Fruit fly (Drosophila melanogaster) whole organism, embryonic: ENCODE results near the gene Delta.

Source experiments
- Adf1 ChIP-seq: fragments of 200-800 bp; sonication (Bioruptor generic); IDR thresholded peaks from 2 replicates; pipeline ENCODE4 v1.3.6; 2022; ENCODE audit warnings: missing biosample characterization, missing genetic modification characterization
- Atf-2 ChIP-seq: fragments of 200-800 bp; sonication (Bioruptor generic); optimal IDR thresholded peaks from 2 replicates; lab custom pipeline; 2016; ENCODE audit warnings: missing biosample characterization, missing genetic modification characterization
- Awh ChIP-seq: fragments of 200-800 bp; sonication (Bioruptor generic); IDR thresholded peaks from 2 replicates; pipeline ENCODE4, ENCODE4 v1.3.6; 2022; ENCODE audit warnings: missing biosample characterization, missing genetic modification characterization
- Blimp-1 ChIP-seq: fragments of 200-800 bp; sonication (Bioruptor generic); optimal IDR thresholded peaks from 3 replicates; lab custom pipeline; 2018; ENCODE audit warnings: missing biosample characterization, missing genetic modification characterization, mild to moderate bottlenecking, moderate library complexity, missing genetic modification reagents
- CG1024 ChIP-seq: fragments of 200-800 bp; sonication (Bioruptor generic); IDR thresholded peaks from 2 replicates; pipeline ENCODE4 v1.3.6; 2022; ENCODE audit warnings: missing biosample characterization, missing genetic modification characterization
- CG10979 ChIP-seq: fragments of 200-800 bp; sonication (Bioruptor generic); optimal IDR thresholded peaks from 2 replicates; lab custom pipeline; 2018; ENCODE audit warnings: missing biosample characterization, mild to moderate bottlenecking, missing genetic modification characterization, moderate library complexity
- CG11247 ChIP-seq: fragments of 200-800 bp; sonication (Bioruptor generic); IDR thresholded peaks from 2 replicates; pipeline ENCODE4 v1.3.6; 2022; ENCODE audit warnings: missing biosample characterization, missing genetic modification characterization
- CG13287 ChIP-seq: fragments of 200-800 bp; sonication (Bioruptor generic); IDR thresholded peaks from 2 replicates; pipeline ENCODE4 v1.3.6; 2022; ENCODE audit warnings: missing biosample characterization, missing genetic modification characterization; ENCODE audit not compliant: partially characterized antibody
- CG14710 ChIP-seq: fragments of 200-800 bp; sonication (Bioruptor generic); optimal IDR thresholded peaks from 3 replicates; lab custom pipeline; 2019; ENCODE audit warnings: missing biosample characterization, mild to moderate bottlenecking, missing genetic modification characterization, moderate library complexity
- CG16863 ChIP-seq: fragments of 200-800 bp; sonication (Bioruptor generic); optimal IDR thresholded peaks from 3 replicates; lab custom pipeline; 2016; ENCODE audit warnings: missing biosample characterization, missing genetic modification characterization
- CG17361 ChIP-seq: fragments of 200-800 bp; sonication (Bioruptor generic); IDR thresholded peaks from 3 replicates; pipeline ENCODE4 v1.3.6; 2022; ENCODE audit warnings: missing biosample characterization, missing genetic modification characterization
- CG17829 ChIP-seq: fragments of 200-800 bp; optimal IDR thresholded peaks from 2 replicates; lab custom pipeline; 2019; ENCODE audit warnings: missing biosample characterization, mild to moderate bottlenecking, missing genetic modification characterization, moderate library complexity
- CG1792 ChIP-seq: fragments of 200-800 bp; sonication (Bioruptor generic); optimal IDR thresholded peaks from 2 replicates; lab custom pipeline; 2016; ENCODE audit warnings: missing biosample characterization, missing genetic modification characterization
- CG1832 ChIP-seq: fragments of 200-800 bp; sonication (Bioruptor generic); optimal IDR thresholded peaks from 2 replicates; lab custom pipeline; 2017; ENCODE audit warnings: missing biosample characterization, mild to moderate bottlenecking, missing genetic modification characterization, inconsistent platforms
- CG2199 ChIP-seq: fragments of 200-800 bp; sonication (Bioruptor generic); IDR thresholded peaks from 3 replicates; pipeline ENCODE4 v1.3.6; 2022; ENCODE audit warnings: missing biosample characterization, missing genetic modification characterization
- CG34224 ChIP-seq: fragments of 200-800 bp; sonication (Bioruptor generic); IDR thresholded peaks from 3 replicates; pipeline ENCODE4 v1.3.6; 2022; ENCODE audit warnings: missing biosample characterization, missing genetic modification characterization; ENCODE audit not compliant: partially characterized antibody
- CG34422 ChIP-seq: fragments of 200-800 bp; sonication (Bioruptor generic); IDR thresholded peaks from 3 replicates; pipeline ENCODE4 v1.3.6; 2022; ENCODE audit warnings: missing biosample characterization, missing genetic modification characterization
- CG3995 ChIP-seq: fragments of 200-800 bp; sonication (Bioruptor generic); optimal IDR thresholded peaks from 3 replicates; lab custom pipeline; 2016; ENCODE audit warnings: missing biosample characterization, missing genetic modification characterization
- CG4360 ChIP-seq: fragments of 200-800 bp; sonication (Bioruptor generic); IDR thresholded peaks from 2 replicates; pipeline ENCODE4 v1.3.6; 2022; ENCODE audit warnings: missing biosample characterization, missing genetic modification characterization
- CG6175 ChIP-seq: fragments of 200-800 bp; sonication (Bioruptor generic); IDR thresholded peaks from 3 replicates; pipeline ENCODE4 v1.3.6; 2022; ENCODE audit warnings: missing biosample characterization, missing genetic modification characterization
- CG6272 ChIP-seq: fragments of 200-800 bp; sonication (Bioruptor generic); IDR thresholded peaks from 2 replicates; pipeline ENCODE4 v1.3.6; 2022; ENCODE audit warnings: missing biosample characterization, missing genetic modification characterization
- CG7839 ChIP-seq: fragments of 200-800 bp; sonication (Bioruptor generic); optimal IDR thresholded peaks from 3 replicates; lab custom pipeline; 2018; ENCODE audit warnings: missing biosample characterization, mild to moderate bottlenecking, missing genetic modification characterization, moderate library complexity
- Dref ChIP-seq: fragments of 200-800 bp; sonication (Bioruptor generic); IDR thresholded peaks from 2 replicates; pipeline ENCODE4 v1.3.6; 2022; ENCODE audit warnings: missing biosample characterization, missing genetic modification characterization
- Drgx ChIP-seq: fragments of 200-800 bp; sonication (Bioruptor generic); IDR thresholded peaks from 2 replicates; pipeline ENCODE4 v1.3.6; 2022; ENCODE audit warnings: missing biosample characterization, missing genetic modification characterization
- Hmr ChIP-seq: fragments of 200-800 bp; sonication (Bioruptor generic); optimal IDR thresholded peaks from 3 replicates; lab custom pipeline; 2017; ENCODE audit warnings: mild to moderate bottlenecking, missing biosample characterization, missing genetic modification reagents, missing genetic modification characterization
- Med ChIP-seq: fragments of 200-800 bp; sonication (Bioruptor generic); peaks from one replicate; lab custom pipeline; 2016; ENCODE audit warnings: missing biosample characterization, missing genetic modification characterization, mild to moderate bottlenecking, inconsistent platforms, moderate library complexity
- Nf-YB ChIP-seq: fragments of 200-800 bp; sonication (Bioruptor generic); optimal IDR thresholded peaks from 3 replicates; lab custom pipeline; 2019; ENCODE audit warnings: missing biosample characterization, mild to moderate bottlenecking, missing genetic modification characterization, moderate library complexity
- Oaz ChIP-seq: fragments of 200-800 bp; sonication (Bioruptor generic); IDR thresholded peaks from 2 replicates; pipeline ENCODE4 v1.3.6; 2022; ENCODE audit warnings: missing biosample characterization, missing genetic modification characterization
- Optix ChIP-seq: fragments of 200-800 bp; sonication (Bioruptor generic); IDR thresholded peaks from 3 replicates; pipeline ENCODE4 v1.3.6; 2022; ENCODE audit warnings: missing biosample characterization, missing genetic modification characterization
- Sox102F ChIP-seq: fragments of 200-800 bp; sonication (Bioruptor generic); optimal IDR thresholded peaks from 2 replicates; lab custom pipeline; 2018; ENCODE audit warnings: missing biosample characterization, mild to moderate bottlenecking, missing genetic modification characterization, moderate library complexity
- Tbp ChIP-seq: fragments of >200 bp; optimal IDR thresholded peaks from 2 replicates; lab custom pipeline; 2018; ENCODE audit warnings: missing biosample characterization, missing genetic modification characterization
- bab2 ChIP-seq: fragments of 200-800 bp; sonication (Bioruptor generic); optimal IDR thresholded peaks from 2 replicates; lab custom pipeline; 2016; ENCODE audit warnings: missing biosample characterization, missing genetic modification characterization
- bsh ChIP-seq, 2 experiments: fragments of 200-800 bp; sonication (Bioruptor generic); optimal IDR thresholded peaks; 2 replicates each; lab custom pipeline; 2017 to 2018; ENCODE audit warnings: mild to moderate bottlenecking in 2 of 2, missing biosample characterization in 2 of 2, missing genetic modification characterization in 2 of 2, moderate library complexity in 1 of 2
- crol ChIP-seq: fragments of 200-800 bp; sonication (Bioruptor generic); IDR thresholded peaks from 2 replicates; pipeline ENCODE4 v1.3.6; 2022; ENCODE audit warnings: missing biosample characterization, missing genetic modification characterization
- eve ChIP-seq, 2 experiments: fragments of >200 bp; optimal IDR thresholded peaks; 2 replicates each; lab custom pipeline; 2017; ENCODE audit warnings: missing biosample characterization in 2 of 2, missing genetic modification characterization in 2 of 2
- fd102C ChIP-seq: fragments of 200-800 bp; sonication (Bioruptor generic); optimal IDR thresholded peaks from 2 replicates; lab custom pipeline; 2018; ENCODE audit warnings: missing biosample characterization, mild to moderate bottlenecking, missing genetic modification characterization, moderate library complexity
- gce ChIP-seq: fragments of 200-800 bp; sonication (Bioruptor generic); IDR thresholded peaks from 3 replicates; pipeline ENCODE4 v1.3.6; 2022; ENCODE audit warnings: missing biosample characterization, missing genetic modification characterization
- gem ChIP-seq: fragments of 200-800 bp; sonication (Bioruptor generic); optimal IDR thresholded peaks from 2 replicates; lab custom pipeline; 2019; ENCODE audit warnings: missing biosample characterization, mild to moderate bottlenecking, missing genetic modification characterization, moderate library complexity
- gsb-n ChIP-seq: fragments of 200-800 bp; sonication (Bioruptor generic); optimal IDR thresholded peaks from 3 replicates; lab custom pipeline; 2018; ENCODE audit warnings: missing biosample characterization, mild to moderate bottlenecking, missing genetic modification characterization
- hbn ChIP-seq: fragments of 200-800 bp; sonication (Bioruptor generic); IDR thresholded peaks from 2 replicates; pipeline ENCODE4 v1.3.6; 2022; ENCODE audit warnings: missing biosample characterization, missing genetic modification characterization; ENCODE audit not compliant: partially characterized antibody
- insv ChIP-seq, 2 experiments: fragments of 200-800 bp; sonication (Bioruptor generic); optimal IDR thresholded peaks; 3 replicates each; lab custom pipeline; 2016 to 2018; ENCODE audit warnings: missing biosample characterization in 2 of 2, missing genetic modification characterization in 2 of 2
- jumu ChIP-seq: fragments of 200-800 bp; sonication (Bioruptor generic); optimal IDR thresholded peaks from 3 replicates; lab custom pipeline; 2016; ENCODE audit warnings: missing biosample characterization, missing genetic modification characterization
- kni ChIP-seq: fragments of 200-800 bp; sonication (Bioruptor generic); optimal IDR thresholded peaks from 3 replicates; lab custom pipeline; 2017; ENCODE audit warnings: mild to moderate bottlenecking, missing biosample characterization, missing genetic modification reagents, missing genetic modification characterization
- nom ChIP-seq: fragments of 200-800 bp; sonication (Bioruptor generic); optimal IDR thresholded peaks from 2 replicates; lab custom pipeline; 2017; ENCODE audit warnings: missing biosample characterization, missing genetic modification characterization, mild to moderate bottlenecking, moderate library complexity, missing genetic modification reagents
- sens ChIP-seq: fragments of 200-800 bp; sonication (Bioruptor generic); peaks from one replicate; lab custom pipeline; 2016; ENCODE audit warnings: missing biosample characterization, missing genetic modification characterization
- sens-2 ChIP-seq: fragments of 200-800 bp; sonication (Bioruptor generic); IDR thresholded peaks from 2 replicates; pipeline ENCODE4 v1.3.6; 2022; ENCODE audit warnings: missing biosample characterization, missing genetic modification characterization
- so ChIP-seq: fragments of 200-800 bp; sonication (Bioruptor generic); IDR thresholded peaks from 3 replicates; pipeline ENCODE4 v1.3.6; 2022; ENCODE audit warnings: missing biosample characterization, missing genetic modification characterization
- unc-4 ChIP-seq: fragments of 200-800 bp; sonication (Bioruptor generic); IDR thresholded peaks from 2 replicates; pipeline ENCODE4 v1.3.6; 2022; ENCODE audit warnings: missing biosample characterization, missing genetic modification characterization; ENCODE audit not compliant: partially characterized antibody
- zen ChIP-seq: fragments of 200-800 bp; sonication (Bioruptor generic); optimal IDR thresholded peaks from 3 replicates; lab custom pipeline; 2018; ENCODE audit warnings: missing biosample characterization, mild to moderate bottlenecking, missing genetic modification characterization, moderate library complexity

The Delta gene

dm6 chr3R:19321457-19322172 lies 4.4 kb downstream of the Delta start:
- TF ChIP-seq CG6272 (GFP tag; lab: Robert Waterston, UW) (no peak), gsb-n (peak; percentile 19), CG13287 (GFP tag; lab: Robert Waterston, UW) (0 out of 2 replicates have a peak, but pooled peaks have one; percentile 47), CG1792 (no peak), Atf-2 (GFP tag; lab: Kevin White, UChicago) (no peak), nom (GFP tag; lab: Kevin White, UChicago) (peak; percentile 98), Nf-YB (GFP tag; lab: Kevin White, UChicago) (peak; percentile 52), CG7839 (tag; lab: Kevin White, UChicago) (peak; percentile 7), gce (GFP tag; lab: Robert Waterston, UW) (no peak), CG34422 (GFP tag; lab: Robert Waterston, UW) (no peak), insv (GFP tag; optimal IDR thresholded peaks at IDR 0.05; lab: Kevin White, UChicago) (no peak), CG14710 (tag; lab: Kevin White, UChicago) (peak; percentile 3), unc-4 (GFP tag; lab: Robert Waterston, UW) (peak; percentile 49), Tbp (no peak), CG34224 (GFP tag; lab: Robert Waterston, UW) (peak; percentile 52; the same call in 1 of the 3 replicates), Hmr (GFP tag; lab: Kevin White, UChicago) (no peak), CG2199 (0 out of 3 replicates have a peak, but pooled peaks have one; percentile 45), bab2 (no peak), CG3995 (GFP tag; lab: Kevin White, UChicago) (peak; percentile 23), Blimp-1 (peak; percentile 59), zen (tag; lab: Kevin White, UChicago) (no peak), so (GFP tag; lab: Robert Waterston, UW) (0 out of 3 replicates have a peak, but pooled peaks have one; percentile 33), sens-2 (no peak), crol (GFP tag; lab: Robert Waterston, UW) (peak; percentile 76), eve (GFP tag; optimal IDR thresholded peaks at IDR 0.05; lab: Kevin White, UChicago) (peak in 1 of 2 experiments; percentile 64), CG6175 (GFP tag; lab: Robert Waterston, UW) (no peak), gem (peak; percentile 51), Optix (GFP tag; lab: Robert Waterston, UW) (no peak), sens (peak; percentile 62), Med (GFP tag; lab: Kevin White, UChicago) (peak; percentile 49), Oaz (GFP tag; lab: Robert Waterston, UW) (no peak), CG16863 (GFP tag; lab: Kevin White, UChicago) (no peak), fd102C (GFP tag; lab: Kevin White, UChicago) (no peak), CG17829 (tag; lab: Kevin White, UChicago) (no peak), CG11247 (GFP tag; lab: Robert Waterston, UW) (peak; percentile 53; the same call in 1 of the 2 replicates), kni (peak; percentile 87), CG4360 (GFP tag; lab: Robert Waterston, UW) (peak; percentile 88), Adf1 (GFP tag; lab: Robert Waterston, UW) (peak; percentile 86), Drgx (GFP tag; lab: Robert Waterston, UW) (peak; percentile 64), Dref (no peak), Awh (GFP tag; lab: Robert Waterston, UW) (no peak), hbn (GFP tag; lab: Robert Waterston, UW) (peak; percentile 44; the same call in 1 of the 2 replicates), CG17361 (peak; percentile 13; the same call in 1 of the 3 replicates), jumu (GFP tag; lab: Kevin White, UChicago) (no peak), Sox102F (GFP tag; lab: Kevin White, UChicago) (peak; percentile 42), CG1024 (GFP tag; lab: Robert Waterston, UW) (no peak), bsh (GFP tag; optimal IDR thresholded peaks at IDR 0.05; lab: Kevin White, UChicago) (peak; percentile 3 to 85), CG1832 (GFP tag; lab: Kevin White, UChicago) (peak; percentile 84), CG10979 (tag; lab: Kevin White, UChicago) (peak; percentile 27)
